Worm (Caenorhabditis elegans) whole organism, young adult: ENCODE measurements around the gene M70.5.

Experiments used
- B0019.2 ChIP-seq: fragments of 200-800 bp; sonication (Bioruptor generic); conservative IDR thresholded peaks from 2 replicates; pipeline ENCODE4 v1.3.6; 2022; ENCODE audit warnings: missing genetic modification reagents, missing genetic modification characterization, missing compliant biosample characterization
- B0261.1 ChIP-seq: sonication (generic microtip); optimal IDR thresholded peaks from 2 replicates; lab custom pipeline; 2016; ENCODE audit warnings: mild to moderate bottlenecking, missing genetic modification characterization, moderate library complexity, missing compliant biosample characterization
- D2030.7 ChIP-seq: fragments of 200-800 bp; sonication (Bioruptor generic); IDR thresholded peaks from 2 replicates; pipeline ENCODE4 v1.3.6; 2022; ENCODE audit warnings: missing genetic modification reagents, missing genetic modification characterization, missing compliant biosample characterization
- F39B2.1 ChIP-seq: fragments of 200-800 bp; sonication (Bioruptor generic); IDR thresholded peaks from 2 replicates; pipeline ENCODE4 v1.3.6; 2022; ENCODE audit warnings: missing genetic modification reagents, missing genetic modification characterization, missing compliant biosample characterization
- F49E8.2 ChIP-seq: sonication (generic microtip); optimal IDR thresholded peaks from 3 replicates; lab custom pipeline; 2017; ENCODE audit warnings: missing genetic modification characterization, mild to moderate bottlenecking, missing compliant biosample characterization, antibody characterized with exemption, moderate library complexity; ENCODE audit not compliant: insufficient read depth
- F55B11.4 ChIP-seq: sonication (generic microtip); optimal IDR thresholded peaks from 2 replicates; lab custom pipeline; 2016; ENCODE audit warnings: missing compliant biosample characterization, missing genetic modification characterization, borderline replicate concordance; ENCODE audit not compliant: insufficient read depth
- F57C9.4 ChIP-seq: sonication (generic microtip); optimal IDR thresholded peaks from 2 replicates; lab custom pipeline; 2017; ENCODE audit warnings: mild to moderate bottlenecking, missing genetic modification characterization, missing compliant biosample characterization
- K11D2.4 ChIP-seq: fragments of 200-800 bp; sonication (Bioruptor generic); IDR thresholded peaks from 2 replicates; pipeline ENCODE4 v1.3.6; 2022; ENCODE audit warnings: missing genetic modification reagents, missing genetic modification characterization, missing compliant biosample characterization
- K12H6.12 ChIP-seq: fragments of 200-800 bp; sonication (Bioruptor generic); optimal IDR thresholded peaks from 2 replicates; lab custom pipeline; 2018; ENCODE audit warnings: mild to moderate bottlenecking, missing genetic modification characterization, missing compliant biosample characterization
- T26A5.8 ChIP-seq: sonication (generic microtip); optimal IDR thresholded peaks from 2 replicates; lab custom pipeline; 2016; ENCODE audit warnings: missing genetic modification characterization, missing compliant biosample characterization
- Y79H2A.3 ChIP-seq: fragments of 200-800 bp; sonication (Bioruptor generic); conservative IDR thresholded peaks from 2 replicates; pipeline ENCODE4 v1.3.6; 2022; ENCODE audit warnings: missing genetic modification reagents, missing genetic modification characterization, missing compliant biosample characterization
- ZK185.1 ChIP-seq: sonication (generic microtip); optimal IDR thresholded peaks from 2 replicates; lab custom pipeline; 2016; ENCODE audit warnings: mild to moderate bottlenecking, missing genetic modification characterization, missing compliant biosample characterization; ENCODE audit not compliant: poor library complexity, severe bottlenecking
- aptf-3 ChIP-seq: fragments of 200-800 bp; sonication (Bioruptor generic); IDR thresholded peaks from 2 replicates; pipeline ENCODE4 v1.3.6; 2022; ENCODE audit warnings: missing genetic modification characterization, missing compliant biosample characterization
- atf-7 ChIP-seq: sonication (generic microtip); optimal IDR thresholded peaks from 2 replicates; lab custom pipeline; 2017; ENCODE audit warnings: mild to moderate bottlenecking, missing genetic modification characterization, missing compliant biosample characterization
- athp-1 ChIP-seq: sonication (generic microtip); optimal IDR thresholded peaks from 2 replicates; lab custom pipeline; 2017; ENCODE audit warnings: mild to moderate bottlenecking, missing genetic modification characterization, missing compliant biosample characterization
- attf-6 ChIP-seq: fragments of 200-800 bp; sonication (Bioruptor generic); IDR thresholded peaks from 2 replicates; pipeline ENCODE4 v1.3.6; 2022; ENCODE audit warnings: missing genetic modification reagents, missing genetic modification characterization, missing compliant biosample characterization
- bed-2 ChIP-seq: fragments of 200-800 bp; sonication (Bioruptor generic); IDR thresholded peaks from 2 replicates; pipeline ENCODE4 v1.3.6; 2022; ENCODE audit warnings: missing genetic modification reagents, missing genetic modification characterization, missing compliant biosample characterization
- ccch-3 ChIP-seq: fragments of 200-800 bp; sonication (Bioruptor generic); optimal IDR thresholded peaks from 2 replicates; lab custom pipeline; 2018; ENCODE audit warnings: mild to moderate bottlenecking, missing genetic modification characterization, missing compliant biosample characterization
- cebp-1 ChIP-seq, 2 experiments: fragments of 200-800 bp in 1 of 2; sonication (Bioruptor generic) in 1 of 2; sonication (generic microtip) in 1 of 2; IDR thresholded peaks in 1 of 2; optimal IDR thresholded peaks in 1 of 2; 2 replicates each; pipeline versions ENCODE4 v1.3.6 to Lab custom; 2017 to 2022; ENCODE audit warnings: missing compliant biosample characterization in 2 of 2, missing genetic modification characterization in 2 of 2, mild to moderate bottlenecking in 1 of 2, missing genetic modification reagents in 1 of 2, moderate library complexity in 1 of 2
- ceh-27 ChIP-seq: fragments of 200-800 bp; sonication (Bioruptor generic); optimal IDR thresholded peaks from 2 replicates; lab custom pipeline; 2018; ENCODE audit warnings: mild to moderate bottlenecking, missing genetic modification characterization, moderate library complexity, missing compliant biosample characterization
- ceh-58 ChIP-seq: fragments of 200-800 bp; sonication (Bioruptor generic); IDR thresholded peaks from 2 replicates; pipeline ENCODE4 v1.3.6; 2022; ENCODE audit warnings: missing genetic modification characterization, missing compliant biosample characterization
- ceh-79 ChIP-seq: sonication (generic microtip); optimal IDR thresholded peaks from 2 replicates; lab custom pipeline; 2017; ENCODE audit warnings: mild to moderate bottlenecking, missing genetic modification characterization, missing compliant biosample characterization
- chd-7 ChIP-seq: sonication (generic microtip); optimal IDR thresholded peaks from 2 replicates; lab custom pipeline; 2016; ENCODE audit warnings: mild to moderate bottlenecking, missing genetic modification characterization, moderate library complexity, missing compliant biosample characterization
- dpl-1 ChIP-seq: fragments of 150-350 bp; optimal IDR thresholded peaks from 2 replicates; lab custom pipeline; 2014; ENCODE audit warnings: missing biosample characterization, missing genetic modification reagents, missing genetic modification characterization
- efl-1 ChIP-seq: fragments of 150-350 bp; optimal IDR thresholded peaks from 2 replicates; lab custom pipeline; 2014; ENCODE audit warnings: missing biosample characterization, missing genetic modification reagents, missing genetic modification characterization
- egrh-3 ChIP-seq: fragments of 200-800 bp; sonication (Bioruptor generic); IDR thresholded peaks from 2 replicates; pipeline ENCODE4 v1.3.6; 2022; ENCODE audit warnings: missing genetic modification reagents, missing genetic modification characterization, missing compliant biosample characterization
- hmg-20 ChIP-seq: fragments of 200-800 bp; sonication (Bioruptor generic); IDR thresholded peaks from 2 replicates; pipeline ENCODE4 v1.3.6; 2022; ENCODE audit warnings: missing genetic modification reagents, missing genetic modification characterization, missing compliant biosample characterization
- hrde-1 ChIP-seq: sonication (generic microtip); optimal IDR thresholded peaks from 2 replicates; lab custom pipeline; 2016; ENCODE audit warnings: missing genetic modification characterization, mild to moderate bottlenecking, missing compliant biosample characterization, moderate library complexity, missing genotype, missing genetic modification reagents, borderline replicate concordance
- let-607 ChIP-seq, 2 experiments: fragments of 200-800 bp in 1 of 2; sonication (Bioruptor generic) in 1 of 2; sonication (generic microtip) in 1 of 2; optimal IDR thresholded peaks; 2 replicates each; lab custom pipeline; 2016 to 2018; ENCODE audit warnings: mild to moderate bottlenecking in 2 of 2, missing compliant biosample characterization in 2 of 2, missing genetic modification characterization in 2 of 2, moderate library complexity in 2 of 2, missing genotype in 1 of 2
- lsl-1 ChIP-seq: fragments of 200-800 bp; sonication (Bioruptor generic); optimal IDR thresholded peaks from 2 replicates; lab custom pipeline; 2018; ENCODE audit warnings: mild to moderate bottlenecking, missing genetic modification characterization, moderate library complexity, missing compliant biosample characterization
- madf-6 ChIP-seq: fragments of 200-800 bp; sonication (Bioruptor generic); IDR thresholded peaks from 2 replicates; pipeline ENCODE4 v1.3.6; 2022; ENCODE audit warnings: missing genetic modification reagents, missing genetic modification characterization, missing compliant biosample characterization
- madf-8 ChIP-seq: fragments of 200-800 bp; sonication (Bioruptor generic); conservative IDR thresholded peaks from 2 replicates; pipeline ENCODE4 v1.3.6; 2022; ENCODE audit warnings: missing genetic modification reagents, missing genetic modification characterization, missing compliant biosample characterization
- mes-4 ChIP-seq: sonication (generic microtip); optimal IDR thresholded peaks from 2 replicates; lab custom pipeline; 2016; ENCODE audit warnings: missing genotype, missing genetic modification characterization, missing compliant biosample characterization
- nfya-2 ChIP-seq: fragments of 200-800 bp; sonication (Bioruptor generic); IDR thresholded peaks from 2 replicates; pipeline ENCODE4 v1.3.6; 2022; ENCODE audit warnings: missing genetic modification reagents, missing genetic modification characterization, missing compliant biosample characterization
- nhr-179 ChIP-seq: sonication (generic microtip); optimal IDR thresholded peaks from 2 replicates; lab custom pipeline; 2016; ENCODE audit warnings: mild to moderate bottlenecking, missing genetic modification characterization, missing compliant biosample characterization
- nhr-27 ChIP-seq: fragments of 200-800 bp; sonication (Bioruptor generic); optimal IDR thresholded peaks from 2 replicates; lab custom pipeline; 2018; ENCODE audit warnings: mild to moderate bottlenecking, missing genetic modification characterization, moderate library complexity, missing compliant biosample characterization
- nhr-80 ChIP-seq: sonication (generic microtip); optimal IDR thresholded peaks from 2 replicates; lab custom pipeline; 2016; ENCODE audit warnings: missing genetic modification characterization, missing compliant biosample characterization
- nhr-90 ChIP-seq: sonication (generic microtip); optimal IDR thresholded peaks from 2 replicates; lab custom pipeline; 2016; ENCODE audit warnings: missing genotype, mild to moderate bottlenecking, missing genetic modification characterization, missing compliant biosample characterization
- pbrm-1 ChIP-seq: fragments of 200-800 bp; sonication (Bioruptor generic); IDR thresholded peaks from 2 replicates; pipeline ENCODE4 v1.3.6; 2022; ENCODE audit warnings: missing genetic modification reagents, missing genetic modification characterization, missing compliant biosample characterization
- pha-4 ChIP-seq: fragments of 150-350 bp; sonication (generic microtip); optimal IDR thresholded peaks from 2 replicates; lab custom pipeline; 2014; ENCODE audit warnings: missing biosample characterization, missing genetic modification reagents, missing genetic modification characterization
- snpc-1.3 ChIP-seq: sonication (generic microtip); optimal IDR thresholded peaks from 2 replicates; lab custom pipeline; 2017; ENCODE audit warnings: missing genetic modification characterization, mild to moderate bottlenecking, missing compliant biosample characterization, antibody characterized with exemption, moderate library complexity, missing genotype, missing genetic modification reagents; ENCODE audit not compliant: insufficient read depth
- tbp1 ChIP-seq: fragments of 200-800 bp; sonication (Bioruptor generic); optimal IDR thresholded peaks from 2 replicates; lab custom pipeline; 2018; ENCODE audit warnings: mild to moderate bottlenecking, missing genetic modification characterization, missing compliant biosample characterization
- tlf-1 ChIP-seq: fragments of 200-800 bp; sonication (Bioruptor generic); optimal IDR thresholded peaks from 2 replicates; lab custom pipeline; 2018; ENCODE audit warnings: mild to moderate bottlenecking, missing genetic modification characterization, missing compliant biosample characterization
- xnd-1 ChIP-seq: sonication (generic microtip); optimal IDR thresholded peaks from 2 replicates; lab custom pipeline; 2016; ENCODE audit warnings: missing genotype, missing genetic modification reagents, missing genetic modification characterization, missing compliant biosample characterization
- zfh-2 ChIP-seq: fragments of 200-800 bp; sonication (Bioruptor generic); conservative IDR thresholded peaks from 2 replicates; pipeline ENCODE4 v1.3.6; 2022; ENCODE audit warnings: missing genetic modification reagents, missing genetic modification characterization, missing compliant biosample characterization
- ztf-22 ChIP-seq: fragments of 200-800 bp; sonication (Bioruptor generic); optimal IDR thresholded peaks from 2 replicates; lab custom pipeline; 2018; ENCODE audit warnings: mild to moderate bottlenecking, missing genetic modification characterization, moderate library complexity, missing compliant biosample characterization
- ztf-26 ChIP-seq: sonication (generic microtip); optimal IDR thresholded peaks from 2 replicates; lab custom pipeline; 2017; ENCODE audit warnings: missing genetic modification characterization, missing compliant biosample characterization
- ztf-3 ChIP-seq: fragments of 200-800 bp; sonication (Bioruptor generic); optimal IDR thresholded peaks from 2 replicates; lab custom pipeline; 2018; ENCODE audit warnings: mild to moderate bottlenecking, missing genetic modification characterization, missing compliant biosample characterization

M70.5 gene

DNA sequence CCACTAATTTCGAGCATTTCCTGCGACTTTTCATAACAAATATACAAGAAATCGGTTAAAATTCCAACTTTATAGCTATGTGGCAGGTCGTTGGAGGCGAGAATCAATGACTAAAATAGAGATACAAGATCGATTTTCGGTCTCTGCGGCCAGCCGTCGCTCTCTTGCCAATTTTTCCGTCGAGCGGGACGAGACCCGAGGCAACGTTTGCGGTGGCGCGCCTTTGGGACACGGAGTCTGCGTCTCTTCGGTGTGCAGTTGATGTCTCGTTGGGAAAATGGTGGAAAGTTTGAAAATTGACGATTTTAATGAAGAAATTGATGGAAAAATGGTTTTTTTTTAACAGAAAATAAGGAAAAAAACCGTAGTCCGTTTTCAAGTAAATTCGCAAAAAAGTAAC, 41.4 kb upstream of the M70.5 start (continued):
- TF ChIP-seq nhr-179, result no peak
- TF ChIP-seq aptf-3 (GFP tag; lab: Robert Waterston, UW), result no peak
- peak; percentile 95 for TF ChIP-seq nhr-80 (tag; lab: Kevin White, UChicago)
- TF ChIP-seq chd-7, result no peak
- no peak for TF ChIP-seq B0261.1
- no peak for TF ChIP-seq snpc-1.3
- TF ChIP-seq cebp-1 (GFP tag; IDR thresholded peaks at IDR 0.05; lab: Robert Waterston, UW), result no peak
- peak; percentile 63 for TF ChIP-seq cebp-1 (tag; optimal IDR thresholded peaks at IDR 0.05; lab: Kevin White, UChicago)
- TF ChIP-seq T26A5.8 (tag; lab: Kevin White, UChicago), result no peak
- peak; percentile 91 for TF ChIP-seq zfh-2 (GFP tag; lab: Robert Waterston, UW)
- TF ChIP-seq ceh-58 (GFP tag; lab: Robert Waterston, UW), result no peak
- TF ChIP-seq hrde-1, result no peak
- no peak for TF ChIP-seq madf-6 (GFP tag; lab: Robert Waterston, UW)
- no peak for TF ChIP-seq K12H6.12 (tag; lab: Kevin White, UChicago)
- no peak for TF ChIP-seq madf-8 (GFP tag; lab: Robert Waterston, UW)
- TF ChIP-seq let-607 (tag; optimal IDR thresholded peaks at IDR 0.05; lab: Kevin White, UChicago), result peak in 1 of 2 experiments; percentile 61
- no peak for TF ChIP-seq ceh-79 (tag; lab: Kevin White, UChicago)
- peak; percentile 47; the same call in 1 of the 2 replicates for TF ChIP-seq pbrm-1
- peak; percentile 15 for TF ChIP-seq lsl-1
- no peak for TF ChIP-seq F57C9.4 (tag; lab: Kevin White, UChicago)
- TF ChIP-seq tlf-1 (GFP tag; lab: Kevin White, UChicago), result peak; percentile 4
- no peak for TF ChIP-seq Y79H2A.3 (GFP tag; lab: Robert Waterston, UW)
- no peak for TF ChIP-seq xnd-1 (tag; lab: Kevin White, UChicago)
- peak; percentile 65 for TF ChIP-seq nhr-90
- no peak for TF ChIP-seq ZK185.1
- TF ChIP-seq ztf-3 (GFP tag; lab: Kevin White, UChicago), result no peak
- TF ChIP-seq dpl-1 (GFP tag; lab: Kevin White, UChicago), result no peak
- no peak for TF ChIP-seq F49E8.2 (tag; lab: Kevin White, UChicago)
- peak; percentile 39 for TF ChIP-seq ceh-27 (GFP tag; lab: Kevin White, UChicago)
- no peak for TF ChIP-seq mes-4
- TF ChIP-seq bed-2 (GFP tag; lab: Robert Waterston, UW), result no peak
- no peak for TF ChIP-seq attf-6 (GFP tag; lab: Robert Waterston, UW)
- TF ChIP-seq efl-1 (GFP tag; lab: Kevin White, UChicago), result no peak
- no peak for TF ChIP-seq nfya-2
- no peak for TF ChIP-seq F39B2.1
- TF ChIP-seq ztf-26, result no peak
- peak; percentile 10 for TF ChIP-seq atf-7
- TF ChIP-seq B0019.2, result no peak
- no peak for TF ChIP-seq K11D2.4 (GFP tag; lab: Robert Waterston, UW)
- TF ChIP-seq hmg-20 (GFP tag; lab: Robert Waterston, UW), result no peak
- TF ChIP-seq egrh-3 (GFP tag; lab: Robert Waterston, UW), result no peak
- peak; percentile 41 for TF ChIP-seq tbp1 (GFP tag; lab: Kevin White, UChicago)
- no peak for TF ChIP-seq D2030.7 (GFP tag; lab: Robert Waterston, UW)
- no peak for TF ChIP-seq pha-4
- TF ChIP-seq athp-1 (tag; lab: Kevin White, UChicago), result no peak
- TF ChIP-seq ccch-3 (GFP tag; lab: Kevin White, UChicago), result no peak
- no peak for TF ChIP-seq F55B11.4 (tag; lab: Kevin White, UChicago)
- TF ChIP-seq nhr-27 (tag; lab: Kevin White, UChicago), result no peak
- TF ChIP-seq ztf-22 (GFP tag; lab: Kevin White, UChicago), result no peak
